Fruit fly (Drosophila melanogaster) whole organism, embryonic: ENCODE data around the gene Nup98-96.

Experiments
- B-H2 ChIP-seq: fragments of 200-800 bp; sonication (Bioruptor generic); optimal IDR thresholded peaks from 2 replicates; lab custom pipeline; 2018; ENCODE audit warnings: missing biosample characterization, mild to moderate bottlenecking, missing genetic modification characterization
- BEAF-32 ChIP-seq: fragments of 200-800 bp; sonication (Bioruptor generic); optimal IDR thresholded peaks from 3 replicates; lab custom pipeline; 2017; ENCODE audit warnings: missing biosample characterization, missing genetic modification characterization, mild to moderate bottlenecking, moderate library complexity, missing genetic modification reagents
- BtbVII ChIP-seq: fragments of 200-800 bp; sonication (Bioruptor generic); optimal IDR thresholded peaks from 3 replicates; lab custom pipeline; 2017; ENCODE audit warnings: missing biosample characterization, mild to moderate bottlenecking, missing genetic modification characterization
- CG1024 ChIP-seq: fragments of 200-800 bp; sonication (Bioruptor generic); IDR thresholded peaks from 2 replicates; pipeline ENCODE4 v1.3.6; 2022; ENCODE audit warnings: missing biosample characterization, missing genetic modification characterization
- CG13287 ChIP-seq: fragments of 200-800 bp; sonication (Bioruptor generic); IDR thresholded peaks from 2 replicates; pipeline ENCODE4 v1.3.6; 2022; ENCODE audit warnings: missing biosample characterization, missing genetic modification characterization; ENCODE audit not compliant: partially characterized antibody
- CG14965 ChIP-seq: fragments of 200-800 bp; sonication (Bioruptor generic); optimal IDR thresholded peaks from 2 replicates; lab custom pipeline; 2016; ENCODE audit warnings: missing biosample characterization, missing genetic modification characterization, borderline replicate concordance
- CG15073 ChIP-seq: fragments of 200-800 bp; sonication (Bioruptor generic); optimal IDR thresholded peaks from 2 replicates; lab custom pipeline; 2016; ENCODE audit warnings: missing biosample characterization, missing genetic modification characterization
- CG16863 ChIP-seq: fragments of 200-800 bp; sonication (Bioruptor generic); optimal IDR thresholded peaks from 3 replicates; lab custom pipeline; 2016; ENCODE audit warnings: missing biosample characterization, missing genetic modification characterization
- CG2889 ChIP-seq: fragments of 200-800 bp; sonication (Bioruptor generic); IDR thresholded peaks from 3 replicates; pipeline ENCODE4 v1.3.6; 2022; ENCODE audit warnings: missing biosample characterization, missing genetic modification characterization
- CG30020 ChIP-seq: fragments of 200-800 bp; optimal IDR thresholded peaks from 2 replicates; lab custom pipeline; 2019; ENCODE audit warnings: missing biosample characterization, mild to moderate bottlenecking, missing genetic modification characterization, moderate library complexity
- CG32532 ChIP-seq: fragments of 200-800 bp; sonication (Bioruptor generic); IDR thresholded peaks from 2 replicates; pipeline ENCODE4 v1.3.6; 2022; ENCODE audit warnings: missing biosample characterization, missing genetic modification characterization
- CG32772 ChIP-seq: fragments of 200-800 bp; sonication (Bioruptor generic); IDR thresholded peaks from 2 replicates; pipeline ENCODE4 v1.3.6; 2022; ENCODE audit warnings: missing biosample characterization, missing genetic modification characterization
- CG34376 ChIP-seq: fragments of 200-800 bp; sonication (Bioruptor generic); optimal IDR thresholded peaks from 2 replicates; lab custom pipeline; 2018; ENCODE audit warnings: missing biosample characterization, mild to moderate bottlenecking, missing genetic modification characterization
- CG3847 ChIP-seq: fragments of 200-800 bp; sonication (Bioruptor generic); IDR thresholded peaks from 2 replicates; pipeline ENCODE4 v1.3.6; 2022; ENCODE audit warnings: missing biosample characterization, missing genetic modification characterization
- CG4282 ChIP-seq: fragments of 200-800 bp; sonication (Bioruptor generic); optimal IDR thresholded peaks from 2 replicates; lab custom pipeline; 2016; ENCODE audit warnings: missing biosample characterization, missing genetic modification characterization
- CG7372 ChIP-seq: fragments of 200-800 bp; sonication (Bioruptor generic); IDR thresholded peaks from 2 replicates; pipeline ENCODE4 v1.3.6; 2022; ENCODE audit warnings: missing biosample characterization, missing genetic modification characterization
- CG7786 ChIP-seq: fragments of 200-800 bp; sonication (Bioruptor generic); optimal IDR thresholded peaks from 2 replicates; lab custom pipeline; 2016; ENCODE audit warnings: missing biosample characterization, missing genetic modification characterization
- CG8359 ChIP-seq: fragments of 200-800 bp; sonication (Bioruptor generic); optimal IDR thresholded peaks from 2 replicates; lab custom pipeline; 2017; ENCODE audit warnings: missing biosample characterization, mild to moderate bottlenecking, missing genetic modification characterization, borderline replicate concordance
- CoRest ChIP-seq: fragments of 200-800 bp; sonication (Bioruptor generic); optimal IDR thresholded peaks from 3 replicates; lab custom pipeline; 2018; ENCODE audit warnings: missing biosample characterization, mild to moderate bottlenecking, missing genetic modification characterization, moderate library complexity
- Dp ChIP-seq: fragments of 200-800 bp; sonication (Bioruptor generic); optimal IDR thresholded peaks from 2 replicates; lab custom pipeline; 2018; ENCODE audit warnings: missing biosample characterization, mild to moderate bottlenecking, missing genetic modification characterization, moderate library complexity
- Fer1 ChIP-seq: fragments of 200-800 bp; sonication (Bioruptor generic); optimal IDR thresholded peaks from 2 replicates; lab custom pipeline; 2017; ENCODE audit warnings: missing biosample characterization, mild to moderate bottlenecking, missing genetic modification characterization
- GATAe ChIP-seq: fragments of 200-800 bp; sonication (Bioruptor generic); conservative IDR thresholded peaks from 2 replicates; pipeline ENCODE4 v1.3.6; 2022; ENCODE audit warnings: missing biosample characterization, missing genetic modification characterization
- Hmx ChIP-seq: fragments of 200-800 bp; sonication (Bioruptor generic); optimal IDR thresholded peaks from 2 replicates; lab custom pipeline; 2016; ENCODE audit warnings: missing biosample characterization, missing genetic modification characterization
- Hr3 ChIP-seq: fragments of 200-800 bp; sonication (Bioruptor generic); optimal IDR thresholded peaks from 3 replicates; lab custom pipeline; 2016; ENCODE audit warnings: missing biosample characterization, missing genetic modification characterization
- MTF-1 ChIP-seq: fragments of 200-800 bp; sonication (Bioruptor generic); optimal IDR thresholded peaks from 2 replicates; lab custom pipeline; 2018; ENCODE audit warnings: missing biosample characterization, mild to moderate bottlenecking, missing genetic modification characterization, borderline replicate concordance
- Max ChIP-seq: fragments of 200-800 bp; sonication (Bioruptor generic); optimal IDR thresholded peaks from 2 replicates; lab custom pipeline; 2016; ENCODE audit warnings: missing biosample characterization, mild to moderate bottlenecking, missing genetic modification characterization
- Mrtf ChIP-seq: fragments of 200-800 bp; sonication (Bioruptor generic); IDR thresholded peaks from 3 replicates; pipeline ENCODE4 v1.3.6; 2022; ENCODE audit warnings: missing biosample characterization, missing genetic modification characterization
- Nf-YA ChIP-seq: fragments of 200-800 bp; sonication (Bioruptor generic); IDR thresholded peaks from 2 replicates; pipeline ENCODE4 v1.3.6; 2022; ENCODE audit warnings: missing biosample characterization, missing genetic modification characterization
- Pdp1 ChIP-seq, 2 experiments: fragments of 200-800 bp; sonication (Bioruptor generic); optimal IDR thresholded peaks; 3 replicates each; lab custom pipeline; 2016; ENCODE audit warnings: missing biosample characterization in 2 of 2, missing genetic modification characterization in 2 of 2, mild to moderate bottlenecking in 1 of 2, moderate library complexity in 1 of 2
- Poxn ChIP-seq: fragments of 200-800 bp; sonication (Bioruptor generic); IDR thresholded peaks from 2 replicates; pipeline ENCODE4 v1.3.6; 2022; ENCODE audit warnings: missing biosample characterization, missing genetic modification characterization
- Sox100B ChIP-seq: fragments of 200-800 bp; sonication (Bioruptor generic); optimal IDR thresholded peaks from 3 replicates; lab custom pipeline; 2018; ENCODE audit warnings: missing biosample characterization, mild to moderate bottlenecking, missing genetic modification characterization
- abd-A ChIP-seq: fragments of 200-800 bp; sonication (Bioruptor generic); optimal IDR thresholded peaks from 3 replicates; lab custom pipeline; 2019; ENCODE audit warnings: missing biosample characterization, mild to moderate bottlenecking, missing genetic modification characterization, moderate library complexity
- bigmax ChIP-seq: fragments of 200-800 bp; sonication (Bioruptor generic); optimal IDR thresholded peaks from 2 replicates; lab custom pipeline; 2018; ENCODE audit warnings: missing biosample characterization, mild to moderate bottlenecking, missing genetic modification characterization
- chn ChIP-seq: fragments of 200-800 bp; sonication (Bioruptor generic); optimal IDR thresholded peaks from 2 replicates; lab custom pipeline; 2016; ENCODE audit warnings: missing biosample characterization, missing genetic modification characterization
- danr ChIP-seq: fragments of 200-800 bp; sonication (Bioruptor generic); IDR thresholded peaks from 2 replicates; pipeline ENCODE4 v1.3.6; 2022; ENCODE audit warnings: missing biosample characterization, missing genetic modification characterization
- exex ChIP-seq: fragments of 200-800 bp; sonication (Bioruptor generic); optimal IDR thresholded peaks from 4 replicates; lab custom pipeline; 2018; ENCODE audit warnings: missing biosample characterization, mild to moderate bottlenecking, missing genetic modification characterization, moderate library complexity
- gt ChIP-seq: fragments of 200-800 bp; sonication (Bioruptor generic); IDR thresholded peaks from 2 replicates; pipeline ENCODE4 v1.3.6; 2022; ENCODE audit warnings: missing biosample characterization, missing genetic modification characterization
- hb ChIP-seq: fragments of 200-800 bp; sonication (Bioruptor generic); IDR thresholded peaks from 3 replicates; pipeline ENCODE4 v1.3.6; 2022; ENCODE audit warnings: missing biosample characterization, missing genetic modification characterization; ENCODE audit not compliant: partially characterized antibody
- ind ChIP-seq: fragments of 200-800 bp; sonication (Bioruptor generic); optimal IDR thresholded peaks from 3 replicates; lab custom pipeline; 2016; ENCODE audit warnings: missing biosample characterization, missing genetic modification characterization
- lilli ChIP-seq: fragments of 200-800 bp; sonication (Bioruptor generic); optimal IDR thresholded peaks from 3 replicates; lab custom pipeline; 2016; ENCODE audit warnings: missing biosample characterization, missing genetic modification characterization
- psq ChIP-seq: fragments of 200-800 bp; sonication (Bioruptor generic); optimal IDR thresholded peaks from 2 replicates; lab custom pipeline; 2017; ENCODE audit warnings: missing biosample characterization, missing genetic modification characterization
- pzg ChIP-seq: fragments of 200-800 bp; sonication (Bioruptor generic); optimal IDR thresholded peaks from 3 replicates; lab custom pipeline; 2018; ENCODE audit warnings: missing biosample characterization, mild to moderate bottlenecking, missing genetic modification characterization, moderate library complexity
- repo ChIP-seq: fragments of 200-800 bp; sonication (Bioruptor generic); optimal IDR thresholded peaks from 2 replicates; lab custom pipeline; 2016; ENCODE audit warnings: missing biosample characterization, missing genetic modification characterization
- sens-2 ChIP-seq: fragments of 200-800 bp; sonication (Bioruptor generic); IDR thresholded peaks from 2 replicates; pipeline ENCODE4 v1.3.6; 2022; ENCODE audit warnings: missing biosample characterization, missing genetic modification characterization
- sim ChIP-seq: fragments of 200-800 bp; sonication (Bioruptor generic); IDR thresholded peaks from 2 replicates; pipeline ENCODE4 v1.3.6; 2022; ENCODE audit warnings: missing biosample characterization, missing genetic modification characterization
- sr ChIP-seq: fragments of 200-800 bp; sonication (Bioruptor generic); IDR thresholded peaks from 3 replicates; pipeline ENCODE4 v1.3.6; 2022; ENCODE audit warnings: missing biosample characterization, missing genetic modification characterization
- stwl ChIP-seq: fragments of 200-800 bp; sonication (Bioruptor generic); optimal IDR thresholded peaks from 3 replicates; lab custom pipeline; 2018; ENCODE audit warnings: missing biosample characterization, mild to moderate bottlenecking, missing genetic modification characterization, moderate library complexity
- sug ChIP-seq: fragments of 200-800 bp; optimal IDR thresholded peaks from 2 replicates; lab custom pipeline; 2019; ENCODE audit warnings: missing biosample characterization, mild to moderate bottlenecking, missing genetic modification characterization, moderate library complexity
- unpg ChIP-seq: fragments of 200-800 bp; sonication (Bioruptor generic); optimal IDR thresholded peaks from 3 replicates; lab custom pipeline; 2018; ENCODE audit warnings: missing biosample characterization, mild to moderate bottlenecking, missing genetic modification characterization, moderate library complexity
- wdn ChIP-seq: fragments of 200-800 bp; sonication (Bioruptor generic); IDR thresholded peaks from 2 replicates; pipeline ENCODE4 v1.3.6; 2022; ENCODE audit warnings: missing biosample characterization, missing genetic modification characterization

Nup98-96 gene

dm6 chr3R:23773610-23774364 lies 7.6 kb downstream of the Nup98-96 start, which contains the start of gene CG10208 (continued):
- TF ChIP-seq Nf-YA (GFP tag; lab: Robert Waterston, UW) = no peak
- TF ChIP-seq CG2889 = no peak
- TF ChIP-seq CG32532 = no peak
- no peak for TF ChIP-seq sens-2 (GFP tag; lab: Robert Waterston, UW)
- peak; percentile 7 for TF ChIP-seq sug (tag; lab: Kevin White, UChicago)
- TF ChIP-seq CG32772 (GFP tag; lab: Robert Waterston, UW) = no peak
- TF ChIP-seq CG30020 (tag; lab: Kevin White, UChicago) = no peak
- no peak for TF ChIP-seq abd-A (tag; lab: Kevin White, UChicago)
- peak; percentile 18 for TF ChIP-seq pzg (GFP tag; lab: Kevin White, UChicago)
- peak; percentile 30; the same call in 1 of the 2 replicates for TF ChIP-seq CG13287 (GFP tag; lab: Robert Waterston, UW)
- TF ChIP-seq Max (GFP tag; lab: Kevin White, UChicago) = no peak
- no peak for TF ChIP-seq Sox100B
- TF ChIP-seq repo (GFP tag; lab: Kevin White, UChicago) = no peak
- TF ChIP-seq CG7786 (GFP tag; lab: Kevin White, UChicago) = no peak
- TF ChIP-seq psq (GFP tag; lab: Kevin White, UChicago) = no peak
- TF ChIP-seq wdn = no peak
- no peak for TF ChIP-seq CoRest
- TF ChIP-seq GATAe (GFP tag; lab: Robert Waterston, UW) = no peak
- no peak for TF ChIP-seq CG8359
- TF ChIP-seq Hr3 (GFP tag; lab: Kevin White, UChicago) = no peak
- no peak for TF ChIP-seq CG16863 (GFP tag; lab: Kevin White, UChicago)
- TF ChIP-seq CG4282 (GFP tag; lab: Kevin White, UChicago) = no peak
- no peak for TF ChIP-seq stwl (tag; lab: Kevin White, UChicago)
- TF ChIP-seq Dp = peak; percentile 59
- TF ChIP-seq Mrtf (GFP tag; lab: Robert Waterston, UW) = no peak
- no peak for TF ChIP-seq sim
- no peak for TF ChIP-seq CG15073 (GFP tag; lab: Kevin White, UChicago)
- TF ChIP-seq gt = no peak
- TF ChIP-seq danr (GFP tag; lab: Robert Waterston, UW) = no peak
- TF ChIP-seq CG34376 (GFP tag; lab: Kevin White, UChicago) = peak; percentile 26
- no peak for TF ChIP-seq CG14965 (GFP tag; lab: Kevin White, UChicago)
- no peak for TF ChIP-seq CG3847
- no peak for TF ChIP-seq bigmax (GFP tag; lab: Kevin White, UChicago)
- peak in 1 of 2 experiments; percentile 64 for TF ChIP-seq Pdp1 (GFP tag; optimal IDR thresholded peaks at IDR 0.05; lab: Kevin White, UChicago)
- TF ChIP-seq CG7372 (GFP tag; lab: Robert Waterston, UW) = no peak
- TF ChIP-seq B-H2 (GFP tag; lab: Kevin White, UChicago) = no peak
- TF ChIP-seq BEAF-32 (GFP tag; lab: Kevin White, UChicago) = no peak
- no peak for TF ChIP-seq hb (GFP tag; lab: Robert Waterston, UW)
- TF ChIP-seq Fer1 (GFP tag; lab: Kevin White, UChicago) = peak; percentile 33
- peak; percentile 22 for TF ChIP-seq exex
- TF ChIP-seq sr = 0 out of 3 replicates have a peak, but pooled peaks have one; percentile 36
- TF ChIP-seq ind (GFP tag; lab: Kevin White, UChicago) = no peak
- TF ChIP-seq Poxn (GFP tag; lab: Robert Waterston, UW) = no peak
- TF ChIP-seq unpg (GFP tag; lab: Kevin White, UChicago) = no peak
- TF ChIP-seq MTF-1 (GFP tag; lab: Kevin White, UChicago) = no peak
- TF ChIP-seq Hmx (GFP tag; lab: Kevin White, UChicago) = no peak
- TF ChIP-seq chn (GFP tag; lab: Kevin White, UChicago) = no peak
- TF ChIP-seq CG1024 = no peak
- no peak for TF ChIP-seq lilli (GFP tag; lab: Kevin White, UChicago)
- no peak for TF ChIP-seq BtbVII
